Worm (Caenorhabditis elegans) whole organism, late embryonic: ENCODE measurements around the gene lin-9.

Experiments
- F13H6.1 ChIP-seq: sonication (generic microtip); optimal IDR thresholded peaks from 2 replicates; lab custom pipeline; 2016; ENCODE audit warnings: missing genetic modification characterization, missing compliant biosample characterization
- K09A11.1 ChIP-seq: sonication (generic microtip); optimal IDR thresholded peaks from 2 replicates; lab custom pipeline; 2017; ENCODE audit warnings: antibody characterized with exemption, mild to moderate bottlenecking, missing genetic modification characterization, missing compliant biosample characterization; ENCODE audit not compliant: insufficient read depth
- ahr-1 ChIP-seq: sonication (generic microtip); optimal IDR thresholded peaks from 2 replicates; lab custom pipeline; 2016; ENCODE audit warnings: missing genetic modification characterization, missing compliant biosample characterization
- ceh-2 ChIP-seq: sonication (generic microtip); optimal IDR thresholded peaks from 2 replicates; lab custom pipeline; 2016; ENCODE audit warnings: missing genotype, missing genetic modification characterization, missing compliant biosample characterization
- ceh-22 ChIP-seq: sonication (generic microtip); optimal IDR thresholded peaks from 2 replicates; lab custom pipeline; 2017; ENCODE audit warnings: missing biosample characterization, missing genetic modification characterization
- ceh-30 ChIP-seq: fragments of 150-350 bp; optimal IDR thresholded peaks from 2 replicates; lab custom pipeline; 2014; ENCODE audit warnings: missing biosample characterization, missing genetic modification characterization
- ceh-31 ChIP-seq: sonication (generic microtip); optimal IDR thresholded peaks from 2 replicates; lab custom pipeline; 2016; ENCODE audit warnings: missing genetic modification characterization, missing compliant biosample characterization
- ceh-45 ChIP-seq: fragments of 200-800 bp; sonication (Bioruptor generic); IDR thresholded peaks from 2 replicates; pipeline ENCODE4 v1.3.6; 2022; ENCODE audit warnings: missing genetic modification reagents, missing genetic modification characterization, missing compliant biosample characterization
- ceh-48 ChIP-seq: sonication (generic microtip); optimal IDR thresholded peaks from 2 replicates; lab custom pipeline; 2016; ENCODE audit warnings: missing genetic modification characterization, inconsistent platforms, missing compliant biosample characterization
- ceh-6 ChIP-seq: fragments of 200-800 bp; sonication (Bioruptor generic); optimal IDR thresholded peaks from 2 replicates; lab custom pipeline; 2018; ENCODE audit warnings: mild to moderate bottlenecking, missing genetic modification characterization, missing compliant biosample characterization
- dmd-4 ChIP-seq: sonication (generic microtip); optimal IDR thresholded peaks from 2 replicates; lab custom pipeline; 2016; ENCODE audit warnings: borderline replicate concordance, missing genetic modification characterization, missing compliant biosample characterization
- dve-1 ChIP-seq: sonication (generic microtip); optimal IDR thresholded peaks from 2 replicates; lab custom pipeline; 2017; ENCODE audit warnings: antibody characterized with exemption, mild to moderate bottlenecking, missing genetic modification characterization, missing compliant biosample characterization
- elt-4 ChIP-seq: sonication (generic microtip); optimal IDR thresholded peaks from 2 replicates; lab custom pipeline; 2016; ENCODE audit warnings: missing genetic modification characterization, missing compliant biosample characterization
- ets-4 ChIP-seq: sonication (generic microtip); optimal IDR thresholded peaks from 2 replicates; lab custom pipeline; 2016; ENCODE audit warnings: missing genetic modification characterization, missing compliant biosample characterization
- eyg-1 ChIP-seq: sonication (generic microtip); optimal IDR thresholded peaks from 2 replicates; lab custom pipeline; 2016; ENCODE audit warnings: missing genotype, missing genetic modification characterization, missing compliant biosample characterization
- fax-1 ChIP-seq: sonication (generic microtip); optimal IDR thresholded peaks from 2 replicates; lab custom pipeline; 2016; ENCODE audit warnings: missing genotype, missing genetic modification characterization, missing compliant biosample characterization
- fkh-10 ChIP-seq: fragments of 150-350 bp; optimal IDR thresholded peaks from 2 replicates; lab custom pipeline; 2014; ENCODE audit warnings: missing biosample characterization, missing genetic modification reagents, missing genetic modification characterization
- fkh-6 ChIP-seq: sonication (generic microtip); optimal IDR thresholded peaks from 2 replicates; lab custom pipeline; 2016; ENCODE audit warnings: missing genetic modification characterization, missing compliant biosample characterization
- gmeb-2 ChIP-seq: sonication (generic microtip); optimal IDR thresholded peaks from 2 replicates; lab custom pipeline; 2016; ENCODE audit warnings: missing genetic modification characterization, inconsistent platforms, missing compliant biosample characterization
- hlh-13 ChIP-seq: fragments of 200-800 bp; sonication (Bioruptor generic); optimal IDR thresholded peaks from 2 replicates; lab custom pipeline; 2018; ENCODE audit warnings: mild to moderate bottlenecking, missing genetic modification characterization, missing compliant biosample characterization
- hlh-15 ChIP-seq: sonication (generic microtip); optimal IDR thresholded peaks from 2 replicates; lab custom pipeline; 2016; ENCODE audit warnings: missing genetic modification characterization, missing compliant biosample characterization
- hlh-6 ChIP-seq: sonication (generic microtip); optimal IDR thresholded peaks from 2 replicates; lab custom pipeline; 2016; ENCODE audit warnings: missing genotype, missing genetic modification characterization, missing compliant biosample characterization
- hlh-8 ChIP-seq: sonication (generic microtip); optimal IDR thresholded peaks from 2 replicates; lab custom pipeline; 2016; ENCODE audit warnings: missing genotype, missing genetic modification characterization, missing compliant biosample characterization
- lim-6 ChIP-seq: sonication (generic microtip); optimal IDR thresholded peaks from 2 replicates; lab custom pipeline; 2016; ENCODE audit warnings: missing genetic modification characterization, missing compliant biosample characterization
- lin-11 ChIP-seq: fragments of 200-800 bp; sonication (Bioruptor generic); optimal IDR thresholded peaks from 2 replicates; lab custom pipeline; 2018; ENCODE audit warnings: mild to moderate bottlenecking, missing genetic modification characterization, missing compliant biosample characterization
- nhr-11 ChIP-seq: fragments of 150-350 bp; optimal IDR thresholded peaks from 2 replicates; lab custom pipeline; 2014; ENCODE audit warnings: missing biosample characterization, missing genetic modification characterization
- nhr-232 ChIP-seq: sonication (generic microtip); optimal IDR thresholded peaks from 2 replicates; lab custom pipeline; 2016; ENCODE audit warnings: missing genetic modification characterization, missing compliant biosample characterization
- pag-3 ChIP-seq: sonication (generic microtip); optimal IDR thresholded peaks from 2 replicates; lab custom pipeline; 2016; ENCODE audit warnings: missing compliant biosample characterization, missing genetic modification characterization, borderline replicate concordance
- pax-1 ChIP-seq: fragments of 150-350 bp; optimal IDR thresholded peaks from 2 replicates; lab custom pipeline; 2014; ENCODE audit warnings: missing biosample characterization, missing genetic modification characterization
- pha-2 ChIP-seq: sonication (generic microtip); optimal IDR thresholded peaks from 2 replicates; lab custom pipeline; 2017; ENCODE audit warnings: mild to moderate bottlenecking, missing genetic modification characterization, missing compliant biosample characterization
- pha-4 ChIP-seq: fragments of 150-350 bp; optimal IDR thresholded peaks from 2 replicates; lab custom pipeline; 2018; ENCODE audit warnings: missing biosample characterization, missing genetic modification reagents, missing genetic modification characterization
- pros-1 ChIP-seq: fragments of 150-350 bp; optimal IDR thresholded peaks from 2 replicates; lab custom pipeline; 2014; ENCODE audit warnings: missing biosample characterization, missing genetic modification reagents, missing genetic modification characterization
- ref-2 ChIP-seq: sonication (generic microtip); optimal IDR thresholded peaks from 2 replicates; lab custom pipeline; 2016; ENCODE audit warnings: missing genetic modification characterization, missing compliant biosample characterization
- sdc-2 ChIP-seq: sonication (generic microtip); optimal IDR thresholded peaks from 2 replicates; lab custom pipeline; 2016; ENCODE audit warnings: missing genotype, missing genetic modification characterization, missing compliant biosample characterization
- sox-2 ChIP-seq: fragments of 200-800 bp; sonication (Bioruptor generic); IDR thresholded peaks from 2 replicates; pipeline ENCODE4 v1.3.6; 2022; ENCODE audit warnings: missing genetic modification reagents, missing genetic modification characterization, missing compliant biosample characterization
- syd-9 ChIP-seq: sonication (generic microtip); optimal IDR thresholded peaks from 2 replicates; lab custom pipeline; 2016; ENCODE audit warnings: mild to moderate bottlenecking, missing genetic modification characterization, moderate library complexity, missing compliant biosample characterization
- tbx-7 ChIP-seq: sonication (generic microtip); optimal IDR thresholded peaks from 2 replicates; lab custom pipeline; 2016; ENCODE audit warnings: missing genotype, missing genetic modification characterization, missing compliant biosample characterization
- unc-55 ChIP-seq: sonication (generic microtip); optimal IDR thresholded peaks from 2 replicates; lab custom pipeline; 2017; ENCODE audit warnings: missing biosample characterization, missing genetic modification reagents, missing genetic modification characterization
- ztf-16 ChIP-seq: sonication (generic microtip); optimal IDR thresholded peaks from 2 replicates; lab custom pipeline; 2017; ENCODE audit warnings: missing genetic modification characterization, missing compliant biosample characterization

The lin-9 gene

DNA sequence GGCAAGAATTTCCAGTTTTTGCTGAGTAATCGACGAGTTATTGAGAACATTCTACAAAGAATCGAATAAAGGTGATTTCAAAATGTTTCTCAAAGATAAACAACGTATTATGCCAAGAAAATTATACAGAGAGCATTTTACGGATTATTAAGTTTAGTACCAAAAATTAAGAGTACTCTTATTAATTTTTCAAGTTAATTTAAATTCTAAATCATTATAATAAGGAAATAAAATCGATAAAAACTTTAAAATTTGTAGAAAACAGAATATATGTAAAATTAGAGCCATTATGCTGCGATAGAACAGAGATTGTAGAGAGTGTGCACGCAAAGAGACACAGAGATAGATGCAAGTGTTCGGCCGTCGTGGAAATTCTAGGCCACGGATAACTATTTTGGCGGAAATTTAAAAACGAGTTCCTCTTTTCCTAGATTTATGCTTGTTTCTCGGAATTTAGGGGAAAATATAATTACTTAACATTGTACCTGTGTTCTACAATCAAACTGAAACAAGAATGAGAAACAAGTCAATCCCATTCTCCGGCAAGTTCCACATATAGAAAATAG lies 53.4 kb downstream of the lin-9 start, which contains the start of gene F44E2.9 (continued):
- peak; percentile 81 for TF ChIP-seq ets-4 (tag; lab: Kevin White, UChicago)
- no peak for TF ChIP-seq hlh-6 (tag; lab: Kevin White, UChicago)
- TF ChIP-seq nhr-11 (tag; lab: Kevin White, UChicago): no peak
- TF ChIP-seq syd-9 (tag; lab: Kevin White, UChicago): no peak
- peak; percentile 77 for TF ChIP-seq ceh-2
- no peak for TF ChIP-seq ceh-22 (tag; lab: Kevin White, UChicago)
- no peak for TF ChIP-seq ceh-45 (GFP tag; lab: Robert Waterston, UW)
- TF ChIP-seq sox-2 (GFP tag; lab: Robert Waterston, UW): no peak
- TF ChIP-seq pax-1: no peak
- TF ChIP-seq hlh-15 (tag; lab: Kevin White, UChicago): no peak
- TF ChIP-seq fkh-6 (tag; lab: Kevin White, UChicago): no peak
- TF ChIP-seq ceh-30 (tag; lab: Kevin White, UChicago): no peak
- TF ChIP-seq dmd-4 (tag; lab: Kevin White, UChicago): no peak
- TF ChIP-seq nhr-232 (tag; lab: Kevin White, UChicago): no peak
- peak; percentile 76 for TF ChIP-seq tbx-7
- TF ChIP-seq ztf-16: no peak
- TF ChIP-seq ceh-48: no peak
- TF ChIP-seq ceh-6 (GFP tag; lab: Kevin White, UChicago): no peak
- no peak for TF ChIP-seq gmeb-2 (tag; lab: Kevin White, UChicago)
- no peak for TF ChIP-seq K09A11.1 (tag; lab: Kevin White, UChicago)
- TF ChIP-seq sdc-2: peak; percentile 11
- no peak for TF ChIP-seq pha-2
- TF ChIP-seq hlh-13 (GFP tag; lab: Kevin White, UChicago): no peak
- no peak for TF ChIP-seq elt-4 (tag; lab: Kevin White, UChicago)
- TF ChIP-seq dve-1 (tag; lab: Kevin White, UChicago): no peak
- peak; percentile 51 for TF ChIP-seq ref-2
- peak; percentile 29 for TF ChIP-seq fax-1
- TF ChIP-seq ceh-31 (tag; lab: Kevin White, UChicago): peak; percentile 86
- TF ChIP-seq eyg-1 (tag; lab: Kevin White, UChicago): no peak
- TF ChIP-seq pha-4 (tag; lab: Kevin White, UChicago): no peak
- no peak for TF ChIP-seq unc-55 (GFP tag; lab: Kevin White, UChicago)
- no peak for TF ChIP-seq ahr-1
- TF ChIP-seq pros-1 (tag; lab: Kevin White, UChicago): no peak
- no peak for TF ChIP-seq pag-3 (tag; lab: Kevin White, UChicago)
- TF ChIP-seq lin-11 (tag; lab: Kevin White, UChicago): no peak
- peak; percentile 21 for TF ChIP-seq lim-6 (tag; lab: Kevin White, UChicago)
- no peak for TF ChIP-seq fkh-10 (GFP tag; lab: Kevin White, UChicago)
- no peak for TF ChIP-seq F13H6.1
- TF ChIP-seq hlh-8 (tag; lab: Kevin White, UChicago): peak; percentile 59
